Fruit fly (Drosophila melanogaster) whole organism, embryonic: Measurements from ENCODE around the gene His3.3A.

Experiments used
- Asciz ChIP-seq: fragments of 200-800 bp; sonication (Bioruptor generic); optimal IDR thresholded peaks from 2 replicates; lab custom pipeline; 2017; ENCODE audit warnings: missing biosample characterization, mild to moderate bottlenecking, missing genetic modification characterization, missing genetic modification reagents
- Atf-2 ChIP-seq: fragments of 200-800 bp; sonication (Bioruptor generic); optimal IDR thresholded peaks from 2 replicates; lab custom pipeline; 2016; ENCODE audit warnings: missing biosample characterization, missing genetic modification characterization
- Bdp1 ChIP-seq: fragments of 200-800 bp; sonication (Bioruptor generic); optimal IDR thresholded peaks from 3 replicates; lab custom pipeline; 2016; ENCODE audit warnings: missing biosample characterization, missing genetic modification characterization
- CG10431 ChIP-seq: fragments of 200-800 bp; sonication (Bioruptor generic); optimal IDR thresholded peaks from 3 replicates; lab custom pipeline; 2018; ENCODE audit warnings: missing biosample characterization, mild to moderate bottlenecking, missing genetic modification characterization
- CG11085 ChIP-seq: fragments of 200-800 bp; sonication (Bioruptor generic); IDR thresholded peaks from 2 replicates; pipeline ENCODE4 v1.3.6; 2022; ENCODE audit warnings: missing biosample characterization, missing genetic modification characterization
- CG11695 ChIP-seq: fragments of 200-800 bp; sonication (Bioruptor generic); IDR thresholded peaks from 3 replicates; pipeline ENCODE4 v1.3.6; 2022; ENCODE audit warnings: missing biosample characterization, missing genetic modification characterization
- CG12155 ChIP-seq: fragments of 200-800 bp; sonication (Bioruptor generic); optimal IDR thresholded peaks from 3 replicates; lab custom pipeline; 2016; ENCODE audit warnings: missing biosample characterization, missing genetic modification characterization
- CG12219 ChIP-seq: fragments of 200-800 bp; sonication (Bioruptor generic); optimal IDR thresholded peaks from 3 replicates; lab custom pipeline; 2018; ENCODE audit warnings: missing biosample characterization, mild to moderate bottlenecking, missing genetic modification characterization
- CG1233 ChIP-seq: fragments of 200-800 bp; sonication (Bioruptor generic); optimal IDR thresholded peaks from 4 replicates; lab custom pipeline; 2018; ENCODE audit warnings: missing biosample characterization, mild to moderate bottlenecking, missing genetic modification characterization
- CG12769 ChIP-seq: fragments of 200-800 bp; sonication (Bioruptor generic); optimal IDR thresholded peaks from 2 replicates; lab custom pipeline; 2019; ENCODE audit warnings: missing biosample characterization, mild to moderate bottlenecking, missing genetic modification characterization, moderate library complexity
- CG13624 ChIP-seq: fragments of 200-800 bp; sonication (Bioruptor generic); optimal IDR thresholded peaks from 2 replicates; lab custom pipeline; 2016; ENCODE audit warnings: missing biosample characterization, missing genetic modification characterization
- CG17186 ChIP-seq: fragments of 200-800 bp; sonication (Bioruptor generic); optimal IDR thresholded peaks from 3 replicates; lab custom pipeline; 2017; ENCODE audit warnings: missing biosample characterization, missing genetic modification reagents, missing genetic modification characterization
- CG18011 ChIP-seq: fragments of 200-800 bp; sonication (Bioruptor generic); optimal IDR thresholded peaks from 2 replicates; lab custom pipeline; 2017; ENCODE audit warnings: missing biosample characterization, missing genetic modification characterization, mild to moderate bottlenecking, moderate library complexity, missing genotype
- CG31388 ChIP-seq: fragments of 200-800 bp; sonication (Bioruptor generic); optimal IDR thresholded peaks from 2 replicates; lab custom pipeline; 2016; ENCODE audit warnings: missing biosample characterization, missing genetic modification characterization
- CG32772 ChIP-seq: fragments of 200-800 bp; sonication (Bioruptor generic); IDR thresholded peaks from 2 replicates; pipeline ENCODE4 v1.3.6; 2022; ENCODE audit warnings: missing biosample characterization, missing genetic modification characterization
- CG7745 ChIP-seq: fragments of 200-800 bp; sonication (Bioruptor generic); optimal IDR thresholded peaks from 2 replicates; lab custom pipeline; 2018; ENCODE audit warnings: missing biosample characterization, mild to moderate bottlenecking, missing genetic modification characterization, moderate library complexity
- CG9797 ChIP-seq: fragments of 200-800 bp; sonication (Bioruptor generic); optimal IDR thresholded peaks from 3 replicates; lab custom pipeline; 2018; ENCODE audit warnings: missing biosample characterization, mild to moderate bottlenecking, missing genetic modification characterization
- CHES-1-like ChIP-seq: fragments of 200-800 bp; sonication (Bioruptor generic); optimal IDR thresholded peaks from 2 replicates; lab custom pipeline; 2016; ENCODE audit warnings: missing biosample characterization, missing genetic modification characterization
- E2f1 ChIP-seq: fragments of 200-800 bp; sonication (Bioruptor generic); IDR thresholded peaks from 2 replicates; pipeline ENCODE4 v1.3.6; 2022; ENCODE audit warnings: missing biosample characterization, missing genetic modification characterization
- Eip74EF ChIP-seq, 2 experiments: fragments of 200-800 bp in 1 of 2; fragments of >200 bp in 1 of 2; sonication (Bioruptor generic) in 1 of 2; optimal IDR thresholded peaks; 2 replicates each; lab custom pipeline; 2017 to 2019; ENCODE audit warnings: missing biosample characterization in 2 of 2, missing genetic modification characterization in 2 of 2, mild to moderate bottlenecking in 1 of 2, moderate library complexity in 1 of 2
- GATAe ChIP-seq: fragments of 200-800 bp; sonication (Bioruptor generic); conservative IDR thresholded peaks from 2 replicates; pipeline ENCODE4 v1.3.6; 2022; ENCODE audit warnings: missing biosample characterization, missing genetic modification characterization
- HLHmδ ChIP-seq: fragments of 200-800 bp; sonication (Bioruptor generic); optimal IDR thresholded peaks from 2 replicates; lab custom pipeline; 2018; ENCODE audit warnings: missing biosample characterization, mild to moderate bottlenecking, missing genetic modification characterization, moderate library complexity
- Hmr ChIP-seq: fragments of 200-800 bp; sonication (Bioruptor generic); optimal IDR thresholded peaks from 3 replicates; lab custom pipeline; 2017; ENCODE audit warnings: mild to moderate bottlenecking, missing biosample characterization, missing genetic modification reagents, missing genetic modification characterization
- Nf-YB ChIP-seq: fragments of 200-800 bp; sonication (Bioruptor generic); optimal IDR thresholded peaks from 3 replicates; lab custom pipeline; 2019; ENCODE audit warnings: missing biosample characterization, mild to moderate bottlenecking, missing genetic modification characterization, moderate library complexity
- Side ChIP-seq: fragments of 200-800 bp; sonication (Bioruptor generic); optimal IDR thresholded peaks from 2 replicates; lab custom pipeline; 2016; ENCODE audit warnings: missing biosample characterization, missing genetic modification characterization
- Sin3A ChIP-seq: fragments of >200 bp; optimal IDR thresholded peaks from 2 replicates; lab custom pipeline; 2018
- Spps ChIP-seq: fragments of 200-800 bp; sonication (Bioruptor generic); optimal IDR thresholded peaks from 2 replicates; lab custom pipeline; 2018; ENCODE audit warnings: missing biosample characterization, mild to moderate bottlenecking, missing genetic modification characterization
- Taf1 ChIP-seq: fragments of 200-800 bp; sonication (Bioruptor generic); IDR thresholded peaks from 2 replicates; pipeline ENCODE4 v1.3.6; 2022; ENCODE audit warnings: missing biosample characterization, missing genetic modification characterization
- ab ChIP-seq: fragments of 200-800 bp; sonication (Bioruptor generic); optimal IDR thresholded peaks from 2 replicates; lab custom pipeline; 2016; ENCODE audit warnings: missing biosample characterization, missing genetic modification characterization
- bsh ChIP-seq, 2 experiments: fragments of 200-800 bp; sonication (Bioruptor generic); optimal IDR thresholded peaks; 2 replicates each; lab custom pipeline; 2017 to 2018; ENCODE audit warnings: mild to moderate bottlenecking in 2 of 2, missing biosample characterization in 2 of 2, missing genetic modification characterization in 2 of 2, moderate library complexity in 1 of 2
- crol ChIP-seq: fragments of 200-800 bp; sonication (Bioruptor generic); IDR thresholded peaks from 2 replicates; pipeline ENCODE4 v1.3.6; 2022; ENCODE audit warnings: missing biosample characterization, missing genetic modification characterization
- cwo ChIP-seq: fragments of 200-800 bp; sonication (Bioruptor generic); optimal IDR thresholded peaks from 3 replicates; lab custom pipeline; 2017; ENCODE audit warnings: missing biosample characterization, missing genetic modification characterization, mild to moderate bottlenecking, moderate library complexity, missing genetic modification reagents
- dati ChIP-seq: fragments of 200-800 bp; sonication (Bioruptor generic); IDR thresholded peaks from 2 replicates; pipeline ENCODE4 v1.3.6; 2022; ENCODE audit warnings: missing biosample characterization, missing genetic modification characterization
- hkb ChIP-seq, 2 experiments: fragments of 200-800 bp in 1 of 2; fragments of >200 bp in 1 of 2; sonication (Bioruptor generic) in 1 of 2; IDR thresholded peaks in 1 of 2; optimal IDR thresholded peaks in 1 of 2; 2 replicates each; pipeline versions ENCODE4 v1.3.6 to Lab custom; 2017 to 2022; ENCODE audit warnings: missing biosample characterization in 1 of 2, missing genetic modification characterization in 1 of 2
- kay ChIP-seq: fragments of 200-800 bp; sonication (Bioruptor generic); optimal IDR thresholded peaks from 2 replicates; lab custom pipeline; 2016; ENCODE audit warnings: missing biosample characterization, missing genetic modification characterization
- lab ChIP-seq: fragments of 200-800 bp; sonication (Bioruptor generic); optimal IDR thresholded peaks from 3 replicates; lab custom pipeline; 2017; ENCODE audit warnings: missing biosample characterization, missing genetic modification characterization, mild to moderate bottlenecking, moderate library complexity, missing genetic modification reagents
- lilli ChIP-seq: fragments of 200-800 bp; sonication (Bioruptor generic); optimal IDR thresholded peaks from 3 replicates; lab custom pipeline; 2016; ENCODE audit warnings: missing biosample characterization, missing genetic modification characterization
- lola ChIP-seq, 3 experiments: fragments of >200 bp in 2 of 3; fragments of 200-800 bp in 1 of 3; sonication (Bioruptor generic) in 1 of 3; optimal IDR thresholded peaks; 2 replicates each; lab custom pipeline; 2017 to 2019; ENCODE audit warnings: missing biosample characterization in 3 of 3, missing genetic modification characterization in 3 of 3, mild to moderate bottlenecking in 1 of 3, moderate library complexity in 1 of 3
- maf-S ChIP-seq: fragments of 200-800 bp; sonication (Bioruptor generic); optimal IDR thresholded peaks from 2 replicates; lab custom pipeline; 2016; ENCODE audit warnings: missing biosample characterization, missing genetic modification characterization
- mld ChIP-seq: fragments of 200-800 bp; sonication (Bioruptor generic); IDR thresholded peaks from 3 replicates; pipeline ENCODE4 v1.3.6; 2022; ENCODE audit warnings: missing biosample characterization, missing genetic modification characterization; ENCODE audit not compliant: partially characterized antibody
- pnt ChIP-seq: fragments of 200-800 bp; sonication (Bioruptor generic); optimal IDR thresholded peaks from 3 replicates; lab custom pipeline; 2016; ENCODE audit warnings: missing biosample characterization, missing genetic modification characterization
- rib ChIP-seq: fragments of 200-800 bp; sonication (Bioruptor generic); IDR thresholded peaks from 2 replicates; pipeline ENCODE4 v1.3.6; 2022; ENCODE audit warnings: missing biosample characterization, missing genetic modification characterization
- sc ChIP-seq, 3 experiments: fragments of >200 bp in 2 of 3; fragments of 200-800 bp in 1 of 3; sonication (Bioruptor generic) in 1 of 3; optimal IDR thresholded peaks; 2 replicates in 2 of 3; 3 replicates in 1 of 3; lab custom pipeline; 2017; ENCODE audit warnings: mild to moderate bottlenecking in 1 of 3, missing biosample characterization in 1 of 3, missing genetic modification characterization in 1 of 3, missing genetic modification reagents in 1 of 3
- sna ChIP-seq: fragments of 200-800 bp; sonication (Bioruptor generic); IDR thresholded peaks from 2 replicates; pipeline ENCODE4 v1.3.6; 2022; ENCODE audit warnings: missing biosample characterization, missing genetic modification characterization; ENCODE audit not compliant: partially characterized antibody
- sqz ChIP-seq: fragments of 200-800 bp; sonication (Bioruptor generic); optimal IDR thresholded peaks from 3 replicates; lab custom pipeline; 2018; ENCODE audit warnings: missing biosample characterization, mild to moderate bottlenecking, missing genetic modification characterization
- ttk ChIP-seq: fragments of 200-800 bp; sonication (Bioruptor generic); IDR thresholded peaks from 2 replicates; pipeline ENCODE4 v2.1.2; 2022; ENCODE audit warnings: missing biosample characterization, missing genetic modification characterization
- twi ChIP-seq: fragments of 200-800 bp; optimal IDR thresholded peaks from 2 replicates; lab custom pipeline; 2019; ENCODE audit warnings: missing biosample characterization, mild to moderate bottlenecking, missing genetic modification characterization, moderate library complexity
- zfh2 ChIP-seq: fragments of 200-800 bp; sonication (Bioruptor generic); optimal IDR thresholded peaks from 2 replicates; lab custom pipeline; 2016; ENCODE audit warnings: missing biosample characterization, missing genetic modification characterization

His3.3A gene

dm6 chr2L:5086905-5087522 lies 32.2 kb downstream of the His3.3A start (continued):
- TF ChIP-seq zfh2 (GFP tag; lab: Kevin White, UChicago) (peak; percentile 57), GATAe (no peak), Atf-2 (GFP tag; lab: Kevin White, UChicago) (peak; percentile 62), lab (GFP tag; lab: Kevin White, UChicago) (peak; percentile 88), E2f1 (GFP tag; lab: Robert Waterston, UW) (no peak), CG1233 (GFP tag; lab: Kevin White, UChicago) (peak; percentile 78), CG10431 (GFP tag; lab: Kevin White, UChicago) (peak; percentile 27), CG11695 (GFP tag; lab: Robert Waterston, UW) (peak; percentile 84), ttk (GFP tag; lab: Robert Waterston, UW) (peak; percentile 54; the same call in 1 of the 2 replicates), twi (peak; percentile 53), Bdp1 (GFP tag; lab: Kevin White, UChicago) (peak; percentile 46), CG13624 (GFP tag; lab: Kevin White, UChicago) (peak; percentile 60), Sin3A (no peak), CG32772 (0 out of 2 replicates have a peak, but pooled peaks have one; percentile 30), CG7745 (tag; lab: Kevin White, UChicago) (no peak), Hmr (GFP tag; lab: Kevin White, UChicago) (peak; percentile 78), CHES-1-like (GFP tag; lab: Kevin White, UChicago) (peak; percentile 39), sc (optimal IDR thresholded peaks at IDR 0.05; lab: Kevin White, UChicago) (no peak), sc (GFP tag; optimal IDR thresholded peaks at IDR 0.05; lab: Kevin White, UChicago) (peak; percentile 60), ab (GFP tag; lab: Kevin White, UChicago) (peak; percentile 32), CG12219 (GFP tag; lab: Kevin White, UChicago) (peak; percentile 79), Side (GFP tag; lab: Kevin White, UChicago) (peak; percentile 55), CG12155 (GFP tag; lab: Kevin White, UChicago) (peak; percentile 53), CG17186 (GFP tag; lab: Kevin White, UChicago) (peak; percentile 10), lola (GFP tag; optimal IDR thresholded peaks at IDR 0.05; lab: Kevin White, UChicago) (peak in 1 of 3 experiments; percentile 67), bsh (GFP tag; optimal IDR thresholded peaks at IDR 0.05; lab: Kevin White, UChicago) (peak; percentile 74 to 79), dati (no peak), sqz (GFP tag; lab: Kevin White, UChicago) (peak; percentile 60), cwo (peak; percentile 78), maf-S (peak; percentile 40), Asciz (peak; percentile 88), hkb (optimal IDR thresholded peaks at IDR 0.05; lab: Kevin White, UChicago) (no peak), hkb (GFP tag; IDR thresholded peaks at IDR 0.05; lab: Robert Waterston, UW) (peak; percentile 79), kay (GFP tag; lab: Kevin White, UChicago) (peak; percentile 58), rib (GFP tag; lab: Robert Waterston, UW) (0 out of 2 replicates have a peak, but pooled peaks have one; percentile 33), CG11085 (GFP tag; lab: Robert Waterston, UW) (0 out of 2 replicates have a peak, but pooled peaks have one; percentile 7), CG31388 (GFP tag; lab: Kevin White, UChicago) (peak; percentile 29), mld (GFP tag; lab: Robert Waterston, UW) (no peak), Spps (tag; lab: Kevin White, UChicago) (peak; percentile 2), HLHmδ (GFP tag; lab: Kevin White, UChicago) (no peak), CG9797 (no peak), crol (GFP tag; lab: Robert Waterston, UW) (0 out of 2 replicates have a peak, but pooled peaks have one; percentile 29), Taf1 (GFP tag; lab: Robert Waterston, UW) (no peak), lilli (peak; percentile 78), CG18011 (GFP tag; lab: Kevin White, UChicago) (peak; percentile 19), sna (GFP tag; lab: Robert Waterston, UW) (no peak), Eip74EF (GFP tag; optimal IDR thresholded peaks at IDR 0.05; lab: Kevin White, UChicago) (peak in 1 of 2 experiments; percentile 87), Nf-YB (GFP tag; lab: Kevin White, UChicago) (peak; percentile 66), pnt (peak; percentile 60), CG12769 (tag; lab: Kevin White, UChicago) (peak; percentile 60)
